Worm (Caenorhabditis elegans): Measurements from ENCODE around the gene txdc-17.

txdc-17 gene

DNA sequence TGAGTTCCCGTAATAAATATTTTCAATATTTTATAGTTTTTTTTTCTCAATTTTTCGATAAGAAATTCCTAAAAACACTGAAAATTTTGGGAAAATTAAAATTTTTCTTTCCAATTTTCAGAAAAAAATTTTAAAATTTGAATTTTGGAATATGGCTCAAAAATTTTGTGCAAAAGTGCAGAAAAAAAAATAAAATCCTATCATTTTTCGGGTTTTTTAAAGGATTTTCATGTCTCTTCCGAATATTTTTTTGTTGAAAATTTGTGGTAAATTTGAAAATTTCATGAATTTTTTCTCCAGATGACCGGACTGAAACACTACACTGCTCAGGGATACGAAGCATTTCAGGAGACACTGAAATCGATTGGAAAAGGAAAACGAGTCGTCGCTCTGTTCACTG, at the start of gene txdc-17:
Gene txdc-17 (plus strand): TSS at position 301 of the 400 bp plus-strand sequence.
- TF ChIP-seq pax-1 (tag; optimal IDR thresholded peaks at IDR 0.05) = no peak
- no peak for TF ChIP-seq pag-3 (tag; optimal IDR thresholded peaks at IDR 0.05; ENCODE audit: borderline replicate concordance)
- TF ChIP-seq ama-1 (optimal IDR thresholded peaks at IDR 0.05) = no peak
- no peak for TF ChIP-seq ceh-19 (GFP tag; optimal IDR thresholded peaks at IDR 0.05)
- TF ChIP-seq ceh-45 (GFP tag; IDR thresholded peaks at IDR 0.05) = no peak
- no peak for TF ChIP-seq mec-3 (tag; optimal IDR thresholded peaks at IDR 0.05; ENCODE audit: borderline replicate concordance)
- TF ChIP-seq hlh-13 (GFP tag; optimal IDR thresholded peaks at IDR 0.05) = no peak
- TF ChIP-seq ceh-22 (tag; optimal IDR thresholded peaks at IDR 0.05) = no peak
- TF ChIP-seq F13H6.1 (tag; optimal IDR thresholded peaks at IDR 0.05) = no peak
- TF ChIP-seq pqm-1 (tag; optimal IDR thresholded peaks at IDR 0.05) = no peak
- no peak for TF ChIP-seq lin-11 (tag; optimal IDR thresholded peaks at IDR 0.05)
- no peak for TF ChIP-seq hlh-30 (tag; optimal IDR thresholded peaks at IDR 0.05; ENCODE audit: insufficient read depth)
- TF ChIP-seq unc-42 (tag; optimal IDR thresholded peaks at IDR 0.05) = no peak
- TF ChIP-seq ztf-16 (tag; optimal IDR thresholded peaks at IDR 0.05) = no peak
- TF ChIP-seq nhr-232 (tag; optimal IDR thresholded peaks at IDR 0.05) = no peak
- TF ChIP-seq fkh-6 (tag; optimal IDR thresholded peaks at IDR 0.05) = no peak

DNA sequence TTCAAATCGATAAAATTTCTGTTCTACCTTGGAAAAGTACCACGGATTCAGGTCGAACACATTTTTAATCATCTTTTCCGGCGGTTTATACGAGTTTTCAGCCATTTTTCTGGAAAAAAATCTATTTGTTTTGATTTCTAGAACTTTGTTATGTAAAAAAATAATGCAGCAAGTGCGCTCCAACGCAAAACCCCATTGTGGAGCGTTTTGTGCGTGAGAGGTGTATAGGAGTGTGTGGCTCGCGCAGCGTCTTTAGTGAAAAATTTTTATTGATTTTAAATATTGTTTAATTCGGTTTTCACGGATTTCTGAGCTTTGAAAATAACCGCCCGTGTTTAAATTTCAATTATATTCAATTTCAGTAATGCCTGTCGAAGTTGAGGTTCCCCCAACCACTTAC, 48.6 kb upstream of the txdc-17 start, which contains the start of gene Y71H2AM.20:
Gene Y71H2AM.20 (minus strand): TSS at position 109 of the 400 bp plus-strand sequence.
- peak; percentile 38 for TF ChIP-seq C08G9.2 (tag; optimal IDR thresholded peaks at IDR 0.05)
- TF ChIP-seq ceh-34 (tag; optimal IDR thresholded peaks at IDR 0.05) = peak; percentile 90
- TF ChIP-seq sox-2 (GFP tag; IDR thresholded peaks at IDR 0.05) = peak; percentile 66
- TF ChIP-seq hlh-13 (GFP tag; optimal IDR thresholded peaks at IDR 0.05) = no peak
- TF ChIP-seq dmd-4 (tag; optimal IDR thresholded peaks at IDR 0.05; ENCODE audit: borderline replicate concordance) = no peak
- TF ChIP-seq pha-4 (tag; optimal IDR thresholded peaks at IDR 0.05) = no peak
- TF ChIP-seq ets-4 (tag; optimal IDR thresholded peaks at IDR 0.05) = peak; percentile 79
- no peak for TF ChIP-seq T23F11.4 (GFP tag; optimal IDR thresholded peaks at IDR 0.05)
- TF ChIP-seq rnt-1 (tag; optimal IDR thresholded peaks at IDR 0.05) = peak; percentile 90
- TF ChIP-seq mec-3 (tag; optimal IDR thresholded peaks at IDR 0.05; ENCODE audit: borderline replicate concordance) = no peak
- TF ChIP-seq ama-1 (optimal IDR thresholded peaks at IDR 0.05) = no peak
- peak; percentile 92 for TF ChIP-seq ref-2 (tag; optimal IDR thresholded peaks at IDR 0.05)
- no peak for TF ChIP-seq hlh-15 (tag; optimal IDR thresholded peaks at IDR 0.05)
- TF ChIP-seq nhr-11 (tag; optimal IDR thresholded peaks at IDR 0.05) = no peak
- TF ChIP-seq odd-2 (tag; optimal IDR thresholded peaks at IDR 0.05) = no peak
- TF ChIP-seq ttx-3 (tag; optimal IDR thresholded peaks at IDR 0.05) = no peak
- peak; percentile 95 for TF ChIP-seq nfya-1 (tag; optimal IDR thresholded peaks at IDR 0.05)
- TF ChIP-seq sdc-2 (tag; optimal IDR thresholded peaks at IDR 0.05) = no peak
- TF ChIP-seq unc-3 (GFP tag; conservative IDR thresholded peaks at IDR 0.05) = peak; percentile 39; the same call in 1 of the 2 replicates
- peak; percentile 53 for TF ChIP-seq unc-3 (tag; optimal IDR thresholded peaks at IDR 0.05)
- TF ChIP-seq fkh-6 (tag; optimal IDR thresholded peaks at IDR 0.05) = no peak
- TF ChIP-seq pag-3 (tag; optimal IDR thresholded peaks at IDR 0.05; ENCODE audit: borderline replicate concordance) = no peak
- peak; percentile 73 for TF ChIP-seq K09A11.1 (tag; optimal IDR thresholded peaks at IDR 0.05; ENCODE audit: insufficient read depth)
- peak; percentile 62 for TF ChIP-seq pax-1 (tag; optimal IDR thresholded peaks at IDR 0.05)
- TF ChIP-seq elt-2 (tag; optimal IDR thresholded peaks at IDR 0.05) = peak; percentile 72
- no peak for TF ChIP-seq ceh-19 (GFP tag; optimal IDR thresholded peaks at IDR 0.05)
- TF ChIP-seq hlh-8 (tag; optimal IDR thresholded peaks at IDR 0.05) = no peak
- peak; percentile 95 for TF ChIP-seq ceh-18 (tag; optimal IDR thresholded peaks at IDR 0.05)
- TF ChIP-seq nhr-232 (tag; optimal IDR thresholded peaks at IDR 0.05) = no peak
- TF ChIP-seq pros-1 (tag; optimal IDR thresholded peaks at IDR 0.05) = peak; percentile 17
- no peak for TF ChIP-seq ceh-45 (GFP tag; IDR thresholded peaks at IDR 0.05)
- peak; percentile 53 for TF ChIP-seq madf-2 (tag; optimal IDR thresholded peaks at IDR 0.05)
- TF ChIP-seq lim-6 (tag; optimal IDR thresholded peaks at IDR 0.05) = peak; percentile 67
- TF ChIP-seq elt-4 (tag; optimal IDR thresholded peaks at IDR 0.05) = no peak
- TF ChIP-seq lin-11 (tag; optimal IDR thresholded peaks at IDR 0.05) = no peak
- peak; percentile 8 for TF ChIP-seq ahr-1 (tag; optimal IDR thresholded peaks at IDR 0.05)
- no peak for TF ChIP-seq npax-4 (tag; optimal IDR thresholded peaks at IDR 0.05)
- TF ChIP-seq unc-86 (tag; optimal IDR thresholded peaks at IDR 0.05) = peak; percentile 77
- TF ChIP-seq pha-2 (tag; optimal IDR thresholded peaks at IDR 0.05) = no peak
- peak; percentile 81 for TF ChIP-seq ceh-14 (tag; optimal IDR thresholded peaks at IDR 0.05)
- TF ChIP-seq pat-9 (tag; optimal IDR thresholded peaks at IDR 0.05) = peak; percentile 22
- TF ChIP-seq che-1 (tag; optimal IDR thresholded peaks at IDR 0.05) = no peak
- peak; percentile 19 for TF ChIP-seq pqm-1 (tag; optimal IDR thresholded peaks at IDR 0.05)
- TF ChIP-seq ceh-2 (tag; optimal IDR thresholded peaks at IDR 0.05) = peak; percentile 51
- peak; percentile 88 for TF ChIP-seq tbx-2 (tag; optimal IDR thresholded peaks at IDR 0.05)
